Fruit fly (Drosophila melanogaster) whole organism, embryonic: ENCODE measurements around the gene CG17593.

Source experiments
- ATbp ChIP-seq: fragments of 200-800 bp; sonication (Bioruptor generic); optimal IDR thresholded peaks from 2 replicates; lab custom pipeline; 2017; ENCODE audit warnings: missing biosample characterization, mild to moderate bottlenecking, missing genetic modification characterization, missing genetic modification reagents
- Bgb ChIP-seq: fragments of 200-800 bp; sonication (Bioruptor generic); IDR thresholded peaks from 2 replicates; pipeline ENCODE4 v1.3.6; 2022; ENCODE audit warnings: missing biosample characterization, missing genetic modification characterization; ENCODE audit not compliant: partially characterized antibody
- BtbVII ChIP-seq: fragments of 200-800 bp; sonication (Bioruptor generic); optimal IDR thresholded peaks from 3 replicates; lab custom pipeline; 2017; ENCODE audit warnings: missing biosample characterization, mild to moderate bottlenecking, missing genetic modification characterization
- Bteb2 ChIP-seq: fragments of 200-800 bp; sonication (Bioruptor generic); optimal IDR thresholded peaks from 2 replicates; lab custom pipeline; 2016; ENCODE audit warnings: missing biosample characterization, missing genetic modification characterization
- C15 ChIP-seq: fragments of 200-800 bp; sonication (Bioruptor generic); IDR thresholded peaks from 3 replicates; pipeline ENCODE4 v1.3.6; 2022; ENCODE audit warnings: missing biosample characterization, missing genetic modification characterization
- CG10543 ChIP-seq: fragments of 200-800 bp; sonication (Bioruptor generic); optimal IDR thresholded peaks from 3 replicates; lab custom pipeline; 2017; ENCODE audit warnings: missing biosample characterization, mild to moderate bottlenecking, missing genetic modification characterization, moderate library complexity
- CG10565 ChIP-seq: fragments of 200-800 bp; sonication (Bioruptor generic); optimal IDR thresholded peaks from 3 replicates; lab custom pipeline; 2016; ENCODE audit warnings: missing biosample characterization, mild to moderate bottlenecking, missing genetic modification characterization
- CG10654 ChIP-seq: fragments of 200-800 bp; sonication (Bioruptor generic); optimal IDR thresholded peaks from 2 replicates; lab custom pipeline; 2016; ENCODE audit warnings: missing biosample characterization, missing genetic modification characterization
- CG11456 ChIP-seq: fragments of 200-800 bp; sonication (Bioruptor generic); IDR thresholded peaks from 3 replicates; pipeline ENCODE4 v1.3.6; 2022; ENCODE audit warnings: missing biosample characterization, missing genetic modification characterization
- CG11696 ChIP-seq: fragments of 200-800 bp; sonication (Bioruptor generic); IDR thresholded peaks from 2 replicates; pipeline ENCODE4 v1.3.6; 2022; ENCODE audit warnings: missing biosample characterization, missing genetic modification characterization
- CG12236 ChIP-seq: fragments of 200-800 bp; sonication (Bioruptor generic); optimal IDR thresholded peaks from 2 replicates; lab custom pipeline; 2016; ENCODE audit warnings: missing biosample characterization, missing genetic modification characterization
- CG13123 ChIP-seq: fragments of 200-800 bp; sonication (Bioruptor generic); optimal IDR thresholded peaks from 2 replicates; lab custom pipeline; 2016; ENCODE audit warnings: missing biosample characterization, missing genetic modification characterization
- CG14441 ChIP-seq: fragments of 200-800 bp; sonication (Bioruptor generic); IDR thresholded peaks from 2 replicates; pipeline ENCODE4 v1.3.6; 2022; ENCODE audit warnings: missing biosample characterization, missing genetic modification characterization
- CG15696 ChIP-seq: fragments of 200-800 bp; sonication (Bioruptor generic); optimal IDR thresholded peaks from 2 replicates; lab custom pipeline; 2019; ENCODE audit warnings: missing biosample characterization, mild to moderate bottlenecking, missing genetic modification characterization, moderate library complexity
- CG30020 ChIP-seq: fragments of 200-800 bp; optimal IDR thresholded peaks from 2 replicates; lab custom pipeline; 2019; ENCODE audit warnings: missing biosample characterization, mild to moderate bottlenecking, missing genetic modification characterization, moderate library complexity
- CG3281 ChIP-seq: fragments of 200-800 bp; sonication (Bioruptor generic); optimal IDR thresholded peaks from 3 replicates; lab custom pipeline; 2017; ENCODE audit warnings: missing biosample characterization, mild to moderate bottlenecking, missing genetic modification characterization
- CG34224 ChIP-seq: fragments of 200-800 bp; sonication (Bioruptor generic); IDR thresholded peaks from 3 replicates; pipeline ENCODE4 v1.3.6; 2022; ENCODE audit warnings: missing biosample characterization, missing genetic modification characterization; ENCODE audit not compliant: partially characterized antibody
- CG6272 ChIP-seq: fragments of 200-800 bp; sonication (Bioruptor generic); IDR thresholded peaks from 2 replicates; pipeline ENCODE4 v1.3.6; 2022; ENCODE audit warnings: missing biosample characterization, missing genetic modification characterization
- CG6654 ChIP-seq: fragments of 200-800 bp; sonication (Bioruptor generic); optimal IDR thresholded peaks from 2 replicates; lab custom pipeline; 2017; ENCODE audit warnings: missing biosample characterization, mild to moderate bottlenecking, missing genetic modification characterization
- CG6689 ChIP-seq: fragments of 200-800 bp; sonication (Bioruptor generic); IDR thresholded peaks from 2 replicates; pipeline ENCODE4 v1.3.6; 2022; ENCODE audit warnings: missing biosample characterization, missing genetic modification characterization
- CG7745 ChIP-seq: fragments of 200-800 bp; sonication (Bioruptor generic); optimal IDR thresholded peaks from 2 replicates; lab custom pipeline; 2018; ENCODE audit warnings: missing biosample characterization, mild to moderate bottlenecking, missing genetic modification characterization, moderate library complexity
- CG9215 ChIP-seq: fragments of 200-800 bp; sonication (Bioruptor generic); IDR thresholded peaks from 2 replicates; pipeline ENCODE4 v1.3.6; 2022; ENCODE audit warnings: missing biosample characterization, missing genetic modification characterization
- CkIIα-i1 ChIP-seq: fragments of 200-800 bp; sonication (Bioruptor generic); IDR thresholded peaks from 2 replicates; pipeline ENCODE4 v1.3.6; 2022; ENCODE audit warnings: missing biosample characterization, missing genetic modification characterization
- D19A ChIP-seq: fragments of 200-800 bp; optimal IDR thresholded peaks from 3 replicates; lab custom pipeline; 2019; ENCODE audit warnings: missing biosample characterization, mild to moderate bottlenecking, missing genetic modification characterization, moderate library complexity
- Dad ChIP-seq: fragments of 200-800 bp; sonication (Bioruptor generic); optimal IDR thresholded peaks from 3 replicates; lab custom pipeline; 2016; ENCODE audit warnings: missing biosample characterization, missing genetic modification characterization
- Deaf1 ChIP-seq: fragments of 200-800 bp; optimal IDR thresholded peaks from 3 replicates; lab custom pipeline; 2019; ENCODE audit warnings: missing biosample characterization, mild to moderate bottlenecking, missing genetic modification characterization, moderate library complexity
- Dek ChIP-seq: fragments of 200-800 bp; sonication (Bioruptor generic); optimal IDR thresholded peaks from 3 replicates; lab custom pipeline; 2019; ENCODE audit warnings: missing biosample characterization, mild to moderate bottlenecking, missing genetic modification characterization, moderate library complexity
- Gug ChIP-seq: fragments of 200-800 bp; sonication (Bioruptor generic); IDR thresholded peaks from 4 replicates; pipeline ENCODE4 v1.3.6; 2022; ENCODE audit warnings: missing biosample characterization, missing genetic modification characterization
- HmgD ChIP-seq: fragments of 200-800 bp; sonication (Bioruptor generic); optimal IDR thresholded peaks from 3 replicates; lab custom pipeline; 2016; ENCODE audit warnings: missing biosample characterization, missing genetic modification characterization
- Hr3 ChIP-seq: fragments of 200-800 bp; sonication (Bioruptor generic); optimal IDR thresholded peaks from 3 replicates; lab custom pipeline; 2016; ENCODE audit warnings: missing biosample characterization, missing genetic modification characterization
- Hr39 ChIP-seq: fragments of >200 bp; optimal IDR thresholded peaks from 2 replicates; lab custom pipeline; 2017
- Hr51 ChIP-seq, 2 experiments: fragments of 200-800 bp; sonication (Bioruptor generic); optimal IDR thresholded peaks; 2 replicates in 1 of 2; 3 replicates in 1 of 2; lab custom pipeline; 2016 to 2018; ENCODE audit warnings: missing biosample characterization in 2 of 2, missing genetic modification characterization in 2 of 2, mild to moderate bottlenecking in 1 of 2, moderate library complexity in 1 of 2
- Kr ChIP-seq: fragments of 200-800 bp; sonication (Bioruptor generic); optimal IDR thresholded peaks from 2 replicates; lab custom pipeline; 2017; ENCODE audit warnings: missing biosample characterization, mild to moderate bottlenecking, missing genetic modification characterization
- Tbp ChIP-seq: fragments of >200 bp; optimal IDR thresholded peaks from 2 replicates; lab custom pipeline; 2018; ENCODE audit warnings: missing biosample characterization, missing genetic modification characterization
- ac ChIP-seq: fragments of 200-800 bp; sonication (Bioruptor generic); optimal IDR thresholded peaks from 3 replicates; lab custom pipeline; 2017; ENCODE audit warnings: missing biosample characterization, mild to moderate bottlenecking, missing genetic modification characterization
- al ChIP-seq: fragments of 200-800 bp; sonication (Bioruptor generic); IDR thresholded peaks from 2 replicates; pipeline ENCODE4 v1.3.6; 2022; ENCODE audit warnings: missing biosample characterization, missing genetic modification characterization
- az2 ChIP-seq: fragments of 200-800 bp; sonication (Bioruptor generic); optimal IDR thresholded peaks from 3 replicates; lab custom pipeline; 2016; ENCODE audit warnings: missing biosample characterization, missing genetic modification characterization
- chm ChIP-seq: fragments of 200-800 bp; sonication (Bioruptor generic); IDR thresholded peaks from 2 replicates; pipeline ENCODE4 v1.3.6; 2022; ENCODE audit warnings: missing biosample characterization, missing genetic modification characterization
- chn ChIP-seq: fragments of 200-800 bp; sonication (Bioruptor generic); optimal IDR thresholded peaks from 2 replicates; lab custom pipeline; 2016; ENCODE audit warnings: missing biosample characterization, missing genetic modification characterization
- fd3F ChIP-seq: fragments of 200-800 bp; sonication (Bioruptor generic); optimal IDR thresholded peaks from 2 replicates; lab custom pipeline; 2018; ENCODE audit warnings: missing biosample characterization, mild to moderate bottlenecking, missing genetic modification characterization, moderate library complexity
- grau ChIP-seq: fragments of 200-800 bp; optimal IDR thresholded peaks from 3 replicates; lab custom pipeline; 2019; ENCODE audit warnings: missing biosample characterization, mild to moderate bottlenecking, missing genetic modification characterization, moderate library complexity
- h ChIP-seq: fragments of >200 bp; optimal IDR thresholded peaks from 2 replicates; lab custom pipeline; 2017
- hkb ChIP-seq, 2 experiments: fragments of 200-800 bp in 1 of 2; fragments of >200 bp in 1 of 2; sonication (Bioruptor generic) in 1 of 2; IDR thresholded peaks in 1 of 2; optimal IDR thresholded peaks in 1 of 2; 2 replicates each; pipeline versions ENCODE4 v1.3.6 to Lab custom; 2017 to 2022; ENCODE audit warnings: missing biosample characterization in 1 of 2, missing genetic modification characterization in 1 of 2
- luna ChIP-seq: fragments of 200-800 bp; sonication (Bioruptor generic); optimal IDR thresholded peaks from 2 replicates; lab custom pipeline; 2016; ENCODE audit warnings: missing biosample characterization, missing genetic modification characterization
- nmo ChIP-seq: fragments of 200-800 bp; sonication (Bioruptor generic); optimal IDR thresholded peaks from 2 replicates; lab custom pipeline; 2018; ENCODE audit warnings: missing biosample characterization, mild to moderate bottlenecking, missing genetic modification characterization, moderate library complexity
- org-1 ChIP-seq: fragments of 200-800 bp; sonication (Bioruptor generic); optimal IDR thresholded peaks from 2 replicates; lab custom pipeline; 2017; ENCODE audit warnings: missing biosample characterization, missing genetic modification characterization
- pb ChIP-seq: fragments of 200-800 bp; sonication (Bioruptor generic); optimal IDR thresholded peaks from 3 replicates; lab custom pipeline; 2016; ENCODE audit warnings: missing biosample characterization, missing genetic modification characterization
- row ChIP-seq: fragments of 200-800 bp; sonication (Bioruptor generic); IDR thresholded peaks from 3 replicates; pipeline ENCODE4 v1.3.6; 2022; ENCODE audit warnings: missing biosample characterization, missing genetic modification characterization
- seq ChIP-seq: fragments of 200-800 bp; sonication (Bioruptor generic); IDR thresholded peaks from 2 replicates; pipeline ENCODE4 v1.3.6; 2022; ENCODE audit warnings: missing biosample characterization, missing genetic modification characterization
- slou ChIP-seq: fragments of 200-800 bp; sonication (Bioruptor generic); optimal IDR thresholded peaks from 3 replicates; lab custom pipeline; 2016; ENCODE audit warnings: missing biosample characterization, missing genetic modification characterization
- yki ChIP-seq: fragments of >200 bp; optimal IDR thresholded peaks from 3 replicates; lab custom pipeline; 2018

Gene CG17593

DNA sequence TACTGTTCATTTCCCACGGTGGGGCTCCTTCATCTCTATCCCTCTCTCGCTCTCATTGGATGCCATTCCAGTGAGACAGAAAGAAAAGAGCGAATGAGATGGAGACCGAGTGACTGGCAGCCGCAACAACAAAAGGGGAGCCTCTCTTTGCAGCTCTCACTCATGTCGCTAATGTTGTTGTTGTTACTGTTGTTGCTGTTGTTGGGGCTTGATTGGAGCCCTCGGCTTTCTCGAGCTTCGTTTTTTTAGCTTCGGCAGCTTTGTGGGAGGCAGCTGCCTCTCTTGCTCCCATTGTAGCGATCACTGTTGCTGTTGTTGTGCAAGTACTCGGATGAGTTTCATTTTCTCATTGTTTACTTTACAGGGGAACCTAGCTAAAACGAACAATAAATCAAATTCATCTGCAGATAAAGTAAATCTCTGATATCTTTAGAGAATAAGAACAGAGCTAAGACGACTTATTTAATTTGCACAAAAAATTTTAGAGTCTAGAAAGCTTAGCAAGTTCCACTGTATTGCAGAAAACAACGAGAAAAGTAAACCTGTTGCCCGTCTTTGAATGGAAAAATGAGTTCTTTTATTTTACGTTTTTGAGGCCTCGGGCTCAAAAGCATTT, 19.7 kb downstream of the CG17593 start (continued):
- TF ChIP-seq CG30020 (tag; lab: Kevin White, UChicago), result no peak
- TF ChIP-seq CG6272 (GFP tag; lab: Robert Waterston, UW), result no peak
- peak; percentile 65 for TF ChIP-seq row (GFP tag; lab: Robert Waterston, UW)
- no peak for TF ChIP-seq org-1 (GFP tag; lab: Kevin White, UChicago)
- TF ChIP-seq al (GFP tag; lab: Robert Waterston, UW), result no peak
- TF ChIP-seq Hr3 (GFP tag; lab: Kevin White, UChicago), result peak; percentile 16
- no peak for TF ChIP-seq hkb (optimal IDR thresholded peaks at IDR 0.05; lab: Kevin White, UChicago)
- peak; percentile 47 for TF ChIP-seq hkb (GFP tag; IDR thresholded peaks at IDR 0.05; lab: Robert Waterston, UW)
- TF ChIP-seq CkIIα-i1, result no peak
- TF ChIP-seq CG9215 (GFP tag; lab: Robert Waterston, UW), result peak; percentile 42; the same call in 1 of the 2 replicates
- TF ChIP-seq ac (GFP tag; lab: Kevin White, UChicago), result no peak
- TF ChIP-seq CG10543 (GFP tag; lab: Kevin White, UChicago), result no peak
- peak in 1 of 2 experiments; percentile 61 for TF ChIP-seq Hr51 (GFP tag; optimal IDR thresholded peaks at IDR 0.05; lab: Kevin White, UChicago)
- TF ChIP-seq BtbVII (GFP tag; lab: Kevin White, UChicago), result no peak
- peak; percentile 41; the same call in 1 of the 2 replicates for TF ChIP-seq seq (GFP tag; lab: Robert Waterston, UW)
- TF ChIP-seq Dad, result no peak
- TF ChIP-seq chm (GFP tag; lab: Robert Waterston, UW), result no peak; the same call in 1 of the 2 replicates
- peak; percentile 51 for TF ChIP-seq D19A
- peak; percentile 46 for TF ChIP-seq CG6689
- TF ChIP-seq fd3F (GFP tag; lab: Kevin White, UChicago), result peak; percentile 14
- TF ChIP-seq luna (GFP tag; lab: Kevin White, UChicago), result peak; percentile 27
- no peak for TF ChIP-seq chn (GFP tag; lab: Kevin White, UChicago)
- TF ChIP-seq CG6654 (GFP tag; lab: Kevin White, UChicago), result no peak
- no peak for TF ChIP-seq CG10565
- TF ChIP-seq h, result no peak
- no peak for TF ChIP-seq Tbp
- TF ChIP-seq Hr39 (lab: Kevin White, UChicago), result no peak
- TF ChIP-seq Bgb, result no peak
- peak; percentile 39 for TF ChIP-seq CG12236
- TF ChIP-seq CG11456 (GFP tag; lab: Robert Waterston, UW), result peak; percentile 11; the same call in 1 of the 3 replicates
- peak; percentile 64 for TF ChIP-seq nmo (GFP tag; lab: Kevin White, UChicago)
- TF ChIP-seq yki (lab: Kevin White, UChicago), result peak; percentile 22
- TF ChIP-seq CG15696 (tag; lab: Kevin White, UChicago), result peak; percentile 2
- peak; percentile 60 for TF ChIP-seq az2
- TF ChIP-seq CG7745 (tag; lab: Kevin White, UChicago), result no peak
- TF ChIP-seq CG11696 (GFP tag; lab: Robert Waterston, UW), result no peak; the same call in 1 of the 2 replicates
- no peak for TF ChIP-seq CG34224 (GFP tag; lab: Robert Waterston, UW)
- no peak for TF ChIP-seq C15 (GFP tag; lab: Robert Waterston, UW)
- peak; percentile 67 for TF ChIP-seq pb (GFP tag; lab: Kevin White, UChicago)
- peak; percentile 51 for TF ChIP-seq CG14441 (GFP tag; lab: Robert Waterston, UW)
- TF ChIP-seq CG13123 (GFP tag; lab: Kevin White, UChicago), result peak; percentile 23
- TF ChIP-seq Deaf1 (tag; lab: Kevin White, UChicago), result peak; percentile 97
- no peak for TF ChIP-seq Kr (GFP tag; lab: Kevin White, UChicago)
- TF ChIP-seq Dek (tag; lab: Kevin White, UChicago), result peak; percentile 20
- no peak for TF ChIP-seq Bteb2 (GFP tag; lab: Kevin White, UChicago)
- peak; percentile 34 for TF ChIP-seq CG10654 (GFP tag; lab: Kevin White, UChicago)
- peak; percentile 48 for TF ChIP-seq ATbp (GFP tag; lab: Kevin White, UChicago)
- TF ChIP-seq grau, result peak; percentile 88
- no peak for TF ChIP-seq slou (GFP tag; lab: Kevin White, UChicago)
- TF ChIP-seq HmgD, result no peak
- TF ChIP-seq Gug, result 0 out of 4 replicates have a peak, but pooled peaks have one; percentile 22
- TF ChIP-seq CG3281, result peak; percentile 27
